Worm (Caenorhabditis elegans) whole organism, L3 larva: Measurements from ENCODE around the gene rpb-8.
A peak's percentile ranks its signal among the peaks of the same experiment; 100 is the strongest.

Experiments
- ZK546.5 ChIP-seq: sonication (generic microtip); optimal IDR thresholded peaks from 2 replicates; lab custom pipeline; 2017; ENCODE audit warnings: missing biosample characterization, missing genetic modification characterization
- ceh-82 ChIP-seq: fragments of 150-350 bp; optimal IDR thresholded peaks from 2 replicates; lab custom pipeline; 2014; ENCODE audit warnings: missing biosample characterization, missing genetic modification characterization
- ceh-9 ChIP-seq: sonication (generic microtip); optimal IDR thresholded peaks from 2 replicates; lab custom pipeline; 2018; ENCODE audit warnings: missing biosample characterization, missing genetic modification characterization
- daf-12 ChIP-seq: fragments of 150-350 bp; optimal IDR thresholded peaks from 2 replicates; lab custom pipeline; 2014; ENCODE audit warnings: missing biosample characterization, missing genetic modification reagents, missing genetic modification characterization
- egl-27 ChIP-seq: sonication (generic microtip); optimal IDR thresholded peaks from 4 replicates; lab custom pipeline; 2017; ENCODE audit warnings: missing biosample characterization, missing genetic modification reagents, missing genetic modification characterization
- egl-5 ChIP-seq: fragments of 150-350 bp; optimal IDR thresholded peaks from 2 replicates; lab custom pipeline; 2017; ENCODE audit warnings: missing biosample characterization, missing genetic modification reagents, missing genetic modification characterization, inconsistent platforms
- elt-1 ChIP-seq: fragments of 150-350 bp; optimal IDR thresholded peaks from 2 replicates; lab custom pipeline; 2014; ENCODE audit warnings: missing biosample characterization, missing genetic modification characterization
- elt-2 ChIP-seq: sonication (generic microtip); optimal IDR thresholded peaks from 2 replicates; lab custom pipeline; 2016; ENCODE audit warnings: missing genetic modification reagents, mild to moderate bottlenecking, missing genetic modification characterization, missing compliant biosample characterization
- elt-3 ChIP-seq, 3 experiments: fragments of 150-350 bp in 1 of 3; sonication (generic microtip) in 2 of 3; optimal IDR thresholded peaks; 2 replicates in 2 of 3; 4 replicates in 1 of 3; lab custom pipeline; 2014 to 2017; ENCODE audit warnings: missing biosample characterization in 3 of 3, missing genetic modification characterization in 3 of 3
- eor-1 ChIP-seq, 2 experiments: fragments of 150-350 bp; optimal IDR thresholded peaks; 2 replicates each; lab custom pipeline; 2014 to 2018; ENCODE audit warnings: missing biosample characterization in 2 of 2, missing genetic modification characterization in 2 of 2
- fkh-10 ChIP-seq: sonication (generic microtip); optimal IDR thresholded peaks from 2 replicates; lab custom pipeline; 2017; ENCODE audit warnings: missing biosample characterization, missing genetic modification reagents, missing genetic modification characterization
- fkh-2 ChIP-seq: fragments of 150-350 bp; optimal IDR thresholded peaks from 2 replicates; lab custom pipeline; 2014; ENCODE audit warnings: missing biosample characterization, missing genetic modification reagents, missing genetic modification characterization
- hmg-11 ChIP-seq: sonication (generic microtip); optimal IDR thresholded peaks from 2 replicates; lab custom pipeline; 2016; ENCODE audit warnings: missing genetic modification characterization, missing compliant biosample characterization
- jun-1 ChIP-seq: fragments of 150-350 bp; optimal IDR thresholded peaks from 2 replicates; lab custom pipeline; 2014; ENCODE audit warnings: missing biosample characterization, missing genetic modification reagents, missing genetic modification characterization
- lin-15B ChIP-seq: fragments of 150-350 bp; optimal IDR thresholded peaks from 2 replicates; lab custom pipeline; 2014; ENCODE audit warnings: missing biosample characterization, missing genetic modification characterization
- lin-39 ChIP-seq: fragments of 150-350 bp; optimal IDR thresholded peaks from 2 replicates; lab custom pipeline; 2018; ENCODE audit warnings: missing biosample characterization, missing genetic modification reagents, missing genetic modification characterization
- mdl-1 ChIP-seq: fragments of 150-350 bp; optimal IDR thresholded peaks from 2 replicates; lab custom pipeline; 2014; ENCODE audit warnings: missing biosample characterization, missing genetic modification characterization
- mml-1 ChIP-seq: fragments of 150-350 bp; sonication (generic microtip); optimal IDR thresholded peaks from 3 replicates; lab custom pipeline; 2014; ENCODE audit warnings: missing biosample characterization, missing genetic modification characterization
- nfya-1 ChIP-seq: sonication (generic microtip); optimal IDR thresholded peaks from 2 replicates; lab custom pipeline; 2017; ENCODE audit warnings: missing genetic modification characterization, mild to moderate bottlenecking, missing compliant biosample characterization, antibody characterized with exemption, moderate library complexity; ENCODE audit not compliant: insufficient read depth
- nhr-12 ChIP-seq: fragments of 150-350 bp; optimal IDR thresholded peaks from 2 replicates; lab custom pipeline; 2014; ENCODE audit warnings: missing biosample characterization, missing genetic modification characterization
- nhr-23 ChIP-seq: fragments of 150-350 bp; optimal IDR thresholded peaks from 2 replicates; lab custom pipeline; 2014; ENCODE audit warnings: missing biosample characterization, missing genetic modification reagents, missing genetic modification characterization
- nhr-237 ChIP-seq: fragments of 150-350 bp; optimal IDR thresholded peaks from 2 replicates; lab custom pipeline; 2014; ENCODE audit warnings: missing biosample characterization, missing genetic modification characterization
- nhr-25 ChIP-seq: sonication (generic microtip); optimal IDR thresholded peaks from 2 replicates; lab custom pipeline; 2017; ENCODE audit warnings: missing biosample characterization, missing genetic modification characterization
- nhr-28 ChIP-seq: fragments of 150-350 bp; optimal IDR thresholded peaks from 2 replicates; lab custom pipeline; 2014; ENCODE audit warnings: missing biosample characterization, missing genetic modification characterization
- nhr-43 ChIP-seq: sonication (generic microtip); optimal IDR thresholded peaks from 2 replicates; lab custom pipeline; 2016; ENCODE audit warnings: mild to moderate bottlenecking, missing genetic modification characterization, missing compliant biosample characterization; ENCODE audit not compliant: poor library complexity, severe bottlenecking
- nhr-76 ChIP-seq: fragments of 150-350 bp; sonication (generic microtip); optimal IDR thresholded peaks from 5 replicates; lab custom pipeline; 2014; ENCODE audit warnings: missing biosample characterization, missing genetic modification characterization
- nhr-77 ChIP-seq: fragments of 150-350 bp; optimal IDR thresholded peaks from 2 replicates; lab custom pipeline; 2014; ENCODE audit warnings: missing biosample characterization, missing genetic modification characterization
- pha-4 ChIP-seq: fragments of 150-350 bp; optimal IDR thresholded peaks from 2 replicates; lab custom pipeline; 2014; ENCODE audit warnings: missing biosample characterization, missing genetic modification reagents, missing genetic modification characterization
- pqm-1 ChIP-seq: fragments of 150-350 bp; optimal IDR thresholded peaks from 2 replicates; lab custom pipeline; 2017; ENCODE audit warnings: missing biosample characterization, missing genetic modification characterization, inconsistent platforms
- sea-2 ChIP-seq: fragments of 150-350 bp; sonication (generic microtip); optimal IDR thresholded peaks from 4 replicates; lab custom pipeline; 2014; ENCODE audit warnings: missing biosample characterization, missing genetic modification reagents, missing genetic modification characterization
- skn-1 ChIP-seq: fragments of 150-350 bp; optimal IDR thresholded peaks from 2 replicates; lab custom pipeline; 2014; ENCODE audit warnings: missing biosample characterization, missing genetic modification characterization
- snpc-4 ChIP-seq: fragments of 150-350 bp; optimal IDR thresholded peaks from 2 replicates; lab custom pipeline; 2014; ENCODE audit warnings: missing biosample characterization, missing genetic modification characterization
- tbx-2 ChIP-seq: sonication (generic microtip); optimal IDR thresholded peaks from 2 replicates; lab custom pipeline; 2016; ENCODE audit warnings: mild to moderate bottlenecking, missing genetic modification characterization, missing compliant biosample characterization
- unc-39 ChIP-seq: sonication (generic microtip); optimal IDR thresholded peaks from 4 replicates; lab custom pipeline; 2017; ENCODE audit warnings: missing biosample characterization, missing genetic modification characterization
- unc-62 ChIP-seq: fragments of 150-350 bp; sonication (generic microtip); optimal IDR thresholded peaks from 4 replicates; lab custom pipeline; 2014; ENCODE audit warnings: missing biosample characterization, missing genetic modification reagents, missing genetic modification characterization
- ztf-4 ChIP-seq: fragments of 150-350 bp; optimal IDR thresholded peaks from 2 replicates; lab custom pipeline; 2014; ENCODE audit warnings: missing biosample characterization, missing genetic modification characterization

The rpb-8 gene

DNA sequence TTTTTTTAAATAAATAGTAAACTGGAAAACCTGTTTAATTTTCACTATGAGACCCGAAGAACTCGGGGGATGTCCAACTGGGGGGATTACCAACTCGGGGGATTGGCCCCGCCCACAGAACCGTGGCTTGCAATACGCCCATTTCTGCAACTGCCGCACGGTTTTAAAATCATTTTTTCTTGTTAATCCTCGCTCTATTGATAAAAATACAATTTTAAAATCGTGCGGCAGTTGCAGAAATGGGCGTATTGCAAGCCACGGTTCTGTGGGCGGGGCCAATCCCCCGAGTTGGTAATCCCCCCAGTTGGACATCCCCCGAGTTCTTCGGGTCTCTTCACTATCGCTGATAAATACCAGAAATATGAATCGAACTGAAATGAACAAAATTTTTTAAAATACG, 4.2 kb upstream of the rpb-8 start, which contains the start of gene mmab-1:
Gene mmab-1, minus strand, starts transcription at position 95 of the 400 bp plus-strand sequence.
- TF ChIP-seq nfya-1 (tag; lab: Kevin White, UChicago) (peak; percentile 28), lin-39 (tag; lab: Kevin White, UChicago) (peak; percentile 6), nhr-43 (peak; percentile 71)

DNA sequence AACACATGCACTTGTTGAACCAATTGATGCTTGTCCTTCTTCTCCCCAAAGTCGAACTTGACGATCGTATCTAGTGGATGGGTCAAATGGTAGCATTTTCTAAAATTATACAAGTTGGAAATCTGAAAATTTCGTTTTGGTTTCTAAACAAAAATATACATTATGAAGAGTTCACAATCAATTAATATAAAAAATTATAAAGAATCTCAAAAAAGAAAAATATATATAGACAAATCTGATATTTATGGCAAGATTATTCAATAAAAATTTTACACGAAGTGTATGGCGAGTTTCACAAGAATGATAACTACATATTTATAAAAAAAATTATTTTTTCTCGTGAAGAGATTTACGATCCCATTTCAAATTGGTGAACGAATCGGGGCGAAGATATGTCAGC, 2.4 kb upstream of the rpb-8 start, which contains the start of gene ula-1:
Gene ula-1, minus strand, starts transcription at position 101 of the 400 bp plus-strand sequence.
- TF ChIP-seq ZK546.5 (tag; lab: Kevin White, UChicago) = no peak

DNA sequence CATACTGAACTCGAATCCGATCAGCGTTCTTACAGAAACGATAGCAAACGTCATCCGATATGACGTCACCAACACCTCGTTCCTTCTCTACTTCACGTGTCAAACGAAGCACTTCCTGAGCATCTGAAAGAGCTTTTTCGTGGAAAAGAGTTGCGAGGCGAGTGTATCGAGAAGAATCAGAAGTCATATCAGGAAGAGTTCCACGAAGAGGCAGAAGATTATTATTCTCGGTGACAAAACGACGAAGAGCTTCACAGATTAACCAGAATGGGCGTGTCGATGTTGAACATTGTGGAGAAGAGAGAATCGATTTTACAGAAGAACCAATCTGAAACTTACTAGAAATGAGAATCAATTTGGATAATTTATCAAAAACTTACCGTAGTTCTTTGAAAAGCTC, 1.1 kb upstream of the rpb-8 start:
- TF ChIP-seq pha-4 (tag; lab: Kevin White, UChicago) = no peak
- TF ChIP-seq ceh-9 (tag; lab: Kevin White, UChicago) = no peak
- TF ChIP-seq elt-3 (tag; optimal IDR thresholded peaks at IDR 0.05; lab: Kevin White, UChicago) = no peak
- no peak for TF ChIP-seq lin-15B (tag; lab: Kevin White, UChicago)
- TF ChIP-seq nhr-77 (tag; lab: Kevin White, UChicago) = no peak
- no peak for TF ChIP-seq lin-39 (tag; lab: Kevin White, UChicago)
- TF ChIP-seq eor-1 (tag; optimal IDR thresholded peaks at IDR 0.05; lab: Kevin White, UChicago) = no peak
- no peak for TF ChIP-seq skn-1 (tag; lab: Kevin White, UChicago)
- TF ChIP-seq sea-2 (GFP tag; lab: Kevin White, UChicago) = no peak
- no peak for TF ChIP-seq ZK546.5 (tag; lab: Kevin White, UChicago)
- TF ChIP-seq mml-1 (tag; lab: Kevin White, UChicago) = no peak
- TF ChIP-seq hmg-11 (tag; lab: Kevin White, UChicago) = no peak
- no peak for TF ChIP-seq daf-12
- TF ChIP-seq nhr-28 (tag; lab: Kevin White, UChicago) = no peak
- no peak for TF ChIP-seq fkh-10 (GFP tag; lab: Kevin White, UChicago)
- no peak for TF ChIP-seq nhr-25 (tag; lab: Kevin White, UChicago)
- no peak for TF ChIP-seq nhr-43
- TF ChIP-seq ztf-4 = no peak
- no peak for TF ChIP-seq ceh-82 (tag; lab: Kevin White, UChicago)

DNA sequence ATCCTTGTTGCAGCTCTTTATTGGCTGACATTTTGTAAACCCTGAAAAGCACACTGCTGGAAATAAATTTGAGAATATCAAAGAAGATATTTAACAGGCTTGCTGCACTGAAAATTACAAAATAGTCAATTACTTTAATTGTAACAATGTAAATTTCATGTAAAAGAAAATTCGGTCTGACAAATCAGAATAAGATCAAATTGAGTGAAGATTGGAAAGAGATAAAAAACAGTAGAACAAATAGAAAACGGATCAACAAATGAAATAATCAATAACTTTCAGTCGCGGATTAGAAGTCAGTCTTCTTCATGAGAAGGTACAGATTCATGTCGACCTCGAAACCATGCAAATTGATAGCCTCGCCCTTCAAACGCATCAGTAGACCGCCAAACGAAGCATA, 731 bp downstream of the rpb-8 start, which contains the start of gene rars-1:
Gene rars-1, minus strand, starts transcription at position 101 of the 400 bp plus-strand sequence.
- TF ChIP-seq unc-62 (GFP tag; lab: Kevin White, UChicago) (no peak), nhr-76 (tag; lab: Kevin White, UChicago) (no peak), fkh-2 (tag; lab: Kevin White, UChicago) (no peak)

DNA sequence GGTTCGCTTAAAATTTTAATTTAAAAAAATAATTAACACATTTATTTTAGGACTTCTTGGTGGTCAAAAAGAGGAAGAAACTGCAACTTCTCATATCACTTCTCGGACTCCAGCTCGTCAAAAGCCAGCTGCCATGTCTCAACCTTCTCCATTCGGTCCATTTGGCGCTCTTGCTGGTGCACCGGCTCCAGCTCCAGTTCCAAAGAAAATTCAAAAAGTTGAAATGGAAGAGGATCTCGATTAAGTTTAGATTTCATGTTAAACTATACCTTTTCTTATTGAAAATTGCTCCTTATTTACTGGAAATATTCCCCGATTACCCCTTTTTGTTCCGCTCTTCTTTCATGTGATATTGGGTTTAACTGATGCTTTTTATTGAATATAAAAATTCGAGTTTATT, 4.1 kb downstream of the rpb-8 start:
- no peak for TF ChIP-seq skn-1 (tag; lab: Kevin White, UChicago)
- TF ChIP-seq fkh-2 (tag; lab: Kevin White, UChicago) = no peak
- TF ChIP-seq nhr-76 (tag; lab: Kevin White, UChicago) = no peak
- no peak for TF ChIP-seq nhr-237 (tag; lab: Kevin White, UChicago)
- TF ChIP-seq egl-27 (tag; lab: Kevin White, UChicago) = no peak
- TF ChIP-seq eor-1 (tag; optimal IDR thresholded peaks at IDR 0.05; lab: Kevin White, UChicago) = no peak
- no peak for TF ChIP-seq ztf-4
- TF ChIP-seq pha-4 (tag; lab: Kevin White, UChicago) = no peak
- no peak for TF ChIP-seq tbx-2 (tag; lab: Kevin White, UChicago)
- no peak for TF ChIP-seq mdl-1
- no peak for TF ChIP-seq unc-39

DNA sequence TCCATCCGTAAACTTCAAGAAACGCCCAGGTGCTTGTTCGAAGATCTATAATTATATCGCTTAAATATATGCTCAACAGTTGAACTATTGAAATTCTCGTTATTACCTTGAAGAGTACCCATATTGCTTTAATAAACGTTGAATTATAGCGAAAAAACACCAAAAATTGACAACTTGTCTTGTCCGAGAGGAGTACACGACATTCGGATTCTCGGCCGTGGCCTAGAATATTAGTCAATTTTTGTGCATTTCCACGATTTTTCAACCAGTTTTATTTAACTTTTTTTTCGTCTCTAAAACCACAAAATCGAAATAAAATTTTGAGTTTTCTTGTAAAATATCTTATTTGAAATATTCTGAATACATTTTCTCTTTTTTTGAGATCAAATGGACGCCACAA, 5.5 kb downstream of the rpb-8 start, which contains the start of the genes F26F4.9 and cee-1:
Gene F26F4.9, minus strand, starts transcription at position 205 of the 400 bp plus-strand sequence.
Gene cee-1, plus strand, starts transcription at position 383 of the 400 bp plus-strand sequence.
- TF ChIP-seq pha-4 (tag; lab: Kevin White, UChicago) = peak; percentile 71
- peak; percentile 43 for TF ChIP-seq pqm-1 (tag; lab: Kevin White, UChicago)
- TF ChIP-seq unc-62 (GFP tag; lab: Kevin White, UChicago) = no peak
- no peak for TF ChIP-seq egl-5 (tag; lab: Kevin White, UChicago)
- TF ChIP-seq nhr-43 = peak; percentile 90
- TF ChIP-seq elt-1 (tag; lab: Kevin White, UChicago) = no peak
- TF ChIP-seq elt-2 = peak; percentile 6
- TF ChIP-seq mml-1 (tag; lab: Kevin White, UChicago) = no peak
- peak; percentile 80 for TF ChIP-seq lin-15B (tag; lab: Kevin White, UChicago)
- no peak for TF ChIP-seq nhr-12 (tag; lab: Kevin White, UChicago)
- no peak for TF ChIP-seq nhr-76 (tag; lab: Kevin White, UChicago)
- TF ChIP-seq nhr-23 (tag; lab: Kevin White, UChicago) = peak; percentile 48
- no peak for TF ChIP-seq nhr-25 (tag; lab: Kevin White, UChicago)
- TF ChIP-seq snpc-4 (tag; lab: Kevin White, UChicago) = peak; percentile 53
- TF ChIP-seq nfya-1 (tag; lab: Kevin White, UChicago) = peak; percentile 65
- peak; percentile 22 for TF ChIP-seq jun-1
- TF ChIP-seq hmg-11 (tag; lab: Kevin White, UChicago) = peak; percentile 33
